Fruit fly (Drosophila melanogaster): ENCODE data around the gene DCP2.

- TF ChIP-seq psq (optimal IDR thresholded peaks at IDR 0.05) (no peak), h (optimal IDR thresholded peaks at IDR 0.05) (no peak), insv (optimal IDR thresholded peaks at IDR 0.05) (no peak)
Observed at dm6 chr3L:15787406-15787805, 38.8 kb downstream of the DCP2 start.
